Fruit fly (Drosophila melanogaster) whole organism, prepupa: ENCODE data around the gene eIF4H2.

Source experiments
- CG10631 ChIP-seq: fragments of 200-800 bp; sonication (Bioruptor generic); optimal IDR thresholded peaks from 2 replicates; lab custom pipeline; 2016; ENCODE audit warnings: missing biosample characterization, missing genetic modification characterization
- CG11294 ChIP-seq: fragments of 200-800 bp; sonication (Bioruptor generic); IDR thresholded peaks from 2 replicates; pipeline ENCODE4 v1.3.6; 2022; ENCODE audit warnings: missing biosample characterization, missing genetic modification characterization
- CG11762 ChIP-seq: fragments of 200-800 bp; sonication (Bioruptor generic); optimal IDR thresholded peaks from 3 replicates; lab custom pipeline; 2016; ENCODE audit warnings: missing biosample characterization, missing genetic modification characterization; ENCODE audit not compliant: insufficient read depth
- CG11902 ChIP-seq: fragments of 200-800 bp; sonication (Bioruptor generic); optimal IDR thresholded peaks from 3 replicates; lab custom pipeline; 2016; ENCODE audit warnings: missing biosample characterization, missing genetic modification characterization
- CG15336 ChIP-seq: fragments of 200-800 bp; sonication (Bioruptor generic); IDR thresholded peaks from 2 replicates; pipeline ENCODE4 v1.3.6; 2022; ENCODE audit warnings: missing biosample characterization, missing genetic modification characterization
- CG16779 ChIP-seq: fragments of 200-800 bp; sonication (Bioruptor generic); optimal IDR thresholded peaks from 3 replicates; lab custom pipeline; 2017; ENCODE audit warnings: missing biosample characterization, mild to moderate bottlenecking, missing genetic modification characterization
- CG3032 ChIP-seq: fragments of 200-800 bp; optimal IDR thresholded peaks from 2 replicates; lab custom pipeline; 2019; ENCODE audit warnings: missing biosample characterization, mild to moderate bottlenecking, missing genetic modification characterization, moderate library complexity
- CG31627 ChIP-seq: fragments of 200-800 bp; sonication (Bioruptor generic); optimal IDR thresholded peaks from 3 replicates; lab custom pipeline; 2016; ENCODE audit warnings: missing biosample characterization, missing genetic modification characterization
- CG32006 ChIP-seq: fragments of 200-800 bp; sonication (Bioruptor generic); optimal IDR thresholded peaks from 3 replicates; lab custom pipeline; 2017; ENCODE audit warnings: missing biosample characterization, mild to moderate bottlenecking, missing genetic modification characterization
- CG3919 ChIP-seq: fragments of 200-800 bp; sonication (Bioruptor generic); optimal IDR thresholded peaks from 3 replicates; lab custom pipeline; 2016; ENCODE audit warnings: missing biosample characterization, missing genetic modification characterization
- CG4318 ChIP-seq: fragments of 200-800 bp; sonication (Bioruptor generic); optimal IDR thresholded peaks from 3 replicates; lab custom pipeline; 2017; ENCODE audit warnings: missing biosample characterization, mild to moderate bottlenecking, missing genetic modification characterization
- CG6163 ChIP-seq: fragments of 200-800 bp; sonication (Bioruptor generic); IDR thresholded peaks from 3 replicates; pipeline ENCODE4 v1.3.6; 2022; ENCODE audit warnings: missing biosample characterization, missing genetic modification characterization
- CG6276 ChIP-seq: fragments of 200-800 bp; sonication (Bioruptor generic); optimal IDR thresholded peaks from 2 replicates; lab custom pipeline; 2017; ENCODE audit warnings: missing biosample characterization, mild to moderate bottlenecking, missing genetic modification characterization
- CG6792 ChIP-seq: fragments of 200-800 bp; sonication (Bioruptor generic); optimal IDR thresholded peaks from 3 replicates; lab custom pipeline; 2016; ENCODE audit warnings: missing biosample characterization, missing genetic modification characterization
- CG6808 ChIP-seq: fragments of 200-800 bp; sonication (Bioruptor generic); optimal IDR thresholded peaks from 3 replicates; lab custom pipeline; 2017; ENCODE audit warnings: missing biosample characterization, missing genetic modification characterization, mild to moderate bottlenecking, moderate library complexity, missing genetic modification reagents
- CG6854 ChIP-seq: fragments of 200-800 bp; sonication (Bioruptor generic); optimal IDR thresholded peaks from 2 replicates; lab custom pipeline; 2017; ENCODE audit warnings: missing biosample characterization, mild to moderate bottlenecking, missing genetic modification characterization
- CG7368 ChIP-seq: fragments of 200-800 bp; sonication (Bioruptor generic); optimal IDR thresholded peaks from 3 replicates; lab custom pipeline; 2016; ENCODE audit warnings: missing biosample characterization, missing genetic modification characterization
- CG8119 ChIP-seq: fragments of 200-800 bp; sonication (Bioruptor generic); IDR thresholded peaks from 3 replicates; pipeline ENCODE4 v1.3.6; 2022; ENCODE audit warnings: missing biosample characterization, missing genetic modification characterization
- CG8319 ChIP-seq: fragments of 200-800 bp; sonication (Bioruptor generic); optimal IDR thresholded peaks from 3 replicates; lab custom pipeline; 2016; ENCODE audit warnings: missing biosample characterization, missing genetic modification characterization
- CG8632 ChIP-seq: fragments of 200-800 bp; sonication (Bioruptor generic); optimal IDR thresholded peaks from 3 replicates; lab custom pipeline; 2016; ENCODE audit warnings: missing biosample characterization, missing genetic modification characterization
- CG9139 ChIP-seq: fragments of 200-800 bp; sonication (Bioruptor generic); optimal IDR thresholded peaks from 3 replicates; lab custom pipeline; 2017; ENCODE audit warnings: missing biosample characterization, mild to moderate bottlenecking, missing genetic modification characterization
- Eip75B ChIP-seq: fragments of 200-800 bp; sonication (Bioruptor generic); optimal IDR thresholded peaks from 3 replicates; lab custom pipeline; 2016; ENCODE audit warnings: missing biosample characterization, missing genetic modification characterization
- Eip78C ChIP-seq: fragments of 200-800 bp; sonication (Bioruptor generic); peaks from one replicate; lab custom pipeline; 2016; ENCODE audit warnings: missing biosample characterization, missing genetic modification characterization
- Eip93F ChIP-seq: fragments of 200-800 bp; sonication (Bioruptor generic); optimal IDR thresholded peaks from 2 replicates; lab custom pipeline; 2016; ENCODE audit warnings: missing biosample characterization, mild to moderate bottlenecking, missing genetic modification characterization
- Hr39 ChIP-seq: fragments of 200-800 bp; sonication (Bioruptor generic); optimal IDR thresholded peaks from 2 replicates; lab custom pipeline; 2016; ENCODE audit warnings: missing biosample characterization, missing genetic modification characterization
- Met ChIP-seq: fragments of 200-800 bp; sonication (Bioruptor generic); optimal IDR thresholded peaks from 3 replicates; lab custom pipeline; 2016; ENCODE audit warnings: missing biosample characterization, missing genetic modification characterization
- Sox102F ChIP-seq: fragments of 200-800 bp; sonication (Bioruptor generic); optimal IDR thresholded peaks from 2 replicates; lab custom pipeline; 2016; ENCODE audit warnings: missing biosample characterization, mild to moderate bottlenecking, missing genetic modification characterization
- achi ChIP-seq: fragments of 200-800 bp; sonication (Bioruptor generic); optimal IDR thresholded peaks from 3 replicates; lab custom pipeline; 2016; ENCODE audit warnings: missing biosample characterization, missing genetic modification characterization
- acj6 ChIP-seq: fragments of 200-800 bp; sonication (Bioruptor generic); optimal IDR thresholded peaks from 3 replicates; lab custom pipeline; 2016; ENCODE audit warnings: missing biosample characterization, missing genetic modification characterization
- dac ChIP-seq: fragments of 200-800 bp; sonication (Bioruptor generic); optimal IDR thresholded peaks from 2 replicates; lab custom pipeline; 2017; ENCODE audit warnings: missing biosample characterization, mild to moderate bottlenecking, missing genetic modification characterization
- eg ChIP-seq: fragments of 200-800 bp; sonication (Bioruptor generic); IDR thresholded peaks from 3 replicates; pipeline ENCODE4 v1.3.6; 2022; ENCODE audit warnings: missing biosample characterization, missing genetic modification characterization
- lz ChIP-seq: fragments of 200-800 bp; sonication (Bioruptor generic); optimal IDR thresholded peaks from 3 replicates; lab custom pipeline; 2016; ENCODE audit warnings: missing biosample characterization, missing genetic modification characterization
- net ChIP-seq: fragments of 200-800 bp; sonication (Bioruptor generic); optimal IDR thresholded peaks from 3 replicates; lab custom pipeline; 2016; ENCODE audit warnings: missing biosample characterization, missing genetic modification characterization
- salr ChIP-seq, 2 experiments: fragments of 200-800 bp; sonication (Bioruptor generic); optimal IDR thresholded peaks; 3 replicates each; lab custom pipeline; 2016 to 2018; ENCODE audit warnings: missing biosample characterization in 2 of 2, missing genetic modification characterization in 2 of 2, mild to moderate bottlenecking in 1 of 2
- ss ChIP-seq, 2 experiments: fragments of 200-800 bp; sonication (Bioruptor generic); optimal IDR thresholded peaks; 2 replicates in 1 of 2; 3 replicates in 1 of 2; lab custom pipeline; 2017 to 2018; ENCODE audit warnings: mild to moderate bottlenecking in 2 of 2, missing biosample characterization in 2 of 2, missing genetic modification characterization in 2 of 2, moderate library complexity in 1 of 2
- svp ChIP-seq: fragments of 200-800 bp; sonication (Bioruptor generic); peaks from one replicate; lab custom pipeline; 2016; ENCODE audit warnings: missing biosample characterization, missing genetic modification characterization

Gene eIF4H2

DNA sequence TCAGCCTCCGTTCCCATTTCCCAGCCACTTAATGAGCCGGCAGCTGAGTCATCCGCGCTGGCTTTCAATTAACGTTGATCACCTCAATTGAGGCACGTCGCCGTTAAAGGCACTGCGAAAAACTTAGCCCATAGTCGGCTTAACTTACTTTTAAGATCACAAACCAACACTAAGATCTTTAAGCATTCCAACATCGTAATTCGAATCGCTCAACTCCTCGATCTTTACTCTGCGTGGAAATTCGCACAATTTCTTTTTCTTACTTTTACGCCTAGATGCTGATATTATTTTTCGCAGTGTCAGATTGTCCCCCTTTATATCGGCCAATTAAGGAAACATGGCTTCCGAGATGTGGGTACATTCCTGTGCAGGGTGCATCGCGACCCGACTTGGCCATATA lies 3.5 kb upstream of the eIF4H2 start (continued):
- no peak for TF ChIP-seq Eip93F (GFP tag; lab: Kevin White, UChicago)
- TF ChIP-seq achi = peak; percentile 12
- TF ChIP-seq CG32006 (GFP tag; lab: Kevin White, UChicago) = peak; percentile 29
- no peak for TF ChIP-seq dac
- TF ChIP-seq CG6808 (GFP tag; lab: Kevin White, UChicago) = peak; percentile 20
- TF ChIP-seq CG11762 (GFP tag; lab: Kevin White, UChicago) = no peak
- no peak for TF ChIP-seq Eip75B
- no peak for TF ChIP-seq CG6792 (GFP tag; lab: Kevin White, UChicago)
- TF ChIP-seq ss (GFP tag; optimal IDR thresholded peaks at IDR 0.05; lab: Kevin White, UChicago) = no peak
- peak; percentile 37 for TF ChIP-seq CG3032 (tag; lab: Kevin White, UChicago)
- 0 out of 3 replicates have a peak, but pooled peaks have one; percentile 27 for TF ChIP-seq eg (GFP tag; lab: Robert Waterston, UW)
- TF ChIP-seq CG4318 (GFP tag; lab: Kevin White, UChicago) = no peak
- TF ChIP-seq lz = no peak
- TF ChIP-seq CG10631 (GFP tag; lab: Kevin White, UChicago) = no peak
- TF ChIP-seq CG3919 (GFP tag; lab: Kevin White, UChicago) = peak; percentile 23

DNA sequence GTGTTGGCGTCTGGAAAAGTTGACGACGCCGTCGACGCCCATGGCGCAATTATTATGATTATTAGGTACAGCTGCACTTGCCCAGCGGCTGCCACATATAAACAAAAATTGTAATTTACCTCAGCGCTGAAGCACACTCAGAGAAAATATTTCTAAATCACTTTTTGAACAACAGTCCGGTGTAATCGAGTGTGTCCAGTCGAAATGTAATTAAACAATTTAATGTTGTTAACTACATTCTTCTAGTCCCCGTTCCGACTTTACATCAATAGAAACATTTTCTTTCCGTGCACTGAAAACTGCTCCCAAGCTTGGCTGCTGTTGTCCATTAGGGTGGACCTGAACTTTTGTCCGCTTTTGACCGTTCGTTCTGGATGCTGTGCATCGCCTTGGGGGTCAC lies 3.1 kb downstream of the eIF4H2 start:
- TF ChIP-seq lz (no peak), Eip78C (GFP tag; lab: Kevin White, UChicago) (peak; percentile 30), svp (GFP tag; lab: Kevin White, UChicago) (peak; percentile 44), CG8632 (GFP tag; lab: Kevin White, UChicago) (no peak), CG7368 (GFP tag; lab: Kevin White, UChicago) (no peak), CG11902 (GFP tag; lab: Kevin White, UChicago) (no peak)

DNA sequence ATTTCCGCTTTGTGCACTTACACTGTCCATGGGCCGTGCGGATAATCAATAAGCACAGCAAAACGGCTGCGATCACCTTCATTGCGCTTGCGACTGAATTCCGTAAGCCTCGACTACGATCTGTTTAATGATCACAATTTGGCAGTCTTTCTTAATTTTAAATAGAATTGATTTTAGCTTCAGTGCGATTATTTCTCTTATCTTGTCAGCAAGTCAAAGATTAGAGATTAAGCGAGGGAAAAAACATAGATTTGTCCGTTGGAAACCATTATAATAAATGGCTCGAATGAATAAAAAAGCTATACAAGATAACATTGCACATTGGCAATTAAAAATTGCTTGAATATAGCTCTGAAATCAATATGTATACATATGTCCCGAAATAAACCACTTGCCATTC lies 5.2 kb downstream of the eIF4H2 start, which contains the start of gene CG11313:
CG11313 (minus strand) TSS at position 101 of the 400 bp plus-strand sequence.
- TF ChIP-seq Hr39 (no peak), CG7368 (GFP tag; lab: Kevin White, UChicago) (no peak), CG6854 (GFP tag; lab: Kevin White, UChicago) (no peak), lz (no peak), CG8119 (GFP tag; lab: Robert Waterston, UW) (no peak), CG31627 (GFP tag; lab: Kevin White, UChicago) (no peak), dac (no peak), CG3919 (GFP tag; lab: Kevin White, UChicago) (no peak), CG8319 (GFP tag; lab: Kevin White, UChicago) (no peak), CG11294 (GFP tag; lab: Robert Waterston, UW) (no peak), CG16779 (tag; lab: Kevin White, UChicago) (no peak), eg (GFP tag; lab: Robert Waterston, UW) (no peak), CG15336 (no peak), CG4318 (GFP tag; lab: Kevin White, UChicago) (no peak), salr (GFP tag; optimal IDR thresholded peaks at IDR 0.05; lab: Kevin White, UChicago) (no peak), Sox102F (GFP tag; lab: Kevin White, UChicago) (no peak), net (GFP tag; lab: Kevin White, UChicago) (no peak)

DNA sequence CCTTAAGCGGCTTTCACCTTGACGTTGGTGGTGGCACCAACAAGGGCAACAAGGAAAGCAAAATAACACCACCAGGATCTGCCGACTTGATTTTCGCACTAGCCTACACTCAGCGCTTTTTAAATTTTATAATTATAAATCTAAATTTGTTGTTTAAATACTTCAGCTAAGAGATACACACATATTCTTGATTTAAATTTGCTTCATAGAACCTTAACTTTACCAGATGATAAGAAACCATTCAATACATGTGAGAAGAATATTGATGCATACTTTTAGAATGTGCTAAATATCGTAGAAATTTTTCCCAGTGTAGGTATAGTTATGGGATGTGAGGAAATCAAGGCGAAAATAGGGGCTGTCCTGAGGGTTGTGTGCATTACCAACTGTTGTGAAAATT lies 7.2 kb downstream of the eIF4H2 start:
- TF ChIP-seq CG11762 (GFP tag; lab: Kevin White, UChicago) (no peak), lz (no peak), Eip78C (GFP tag; lab: Kevin White, UChicago) (peak; percentile 64), CG9139 (GFP tag; lab: Kevin White, UChicago) (no peak), CG6276 (GFP tag; lab: Kevin White, UChicago) (no peak), acj6 (GFP tag; lab: Kevin White, UChicago) (no peak), Met (GFP tag; lab: Kevin White, UChicago) (no peak), svp (GFP tag; lab: Kevin White, UChicago) (peak; percentile 65), dac (no peak), CG8632 (GFP tag; lab: Kevin White, UChicago) (no peak), CG15336 (no peak), CG6163 (no peak)
